Worm (Caenorhabditis elegans) whole organism, L2 larva: ENCODE results near the gene srv-9.

Experiments used
- C34F6.9 ChIP-seq: fragments of 150-350 bp; optimal IDR thresholded peaks from 2 replicates; lab custom pipeline; 2014; ENCODE audit warnings: missing biosample characterization, missing genetic modification characterization
- F13H6.1 ChIP-seq: sonication (generic microtip); optimal IDR thresholded peaks from 2 replicates; lab custom pipeline; 2016; ENCODE audit warnings: missing genetic modification characterization, missing compliant biosample characterization
- R02D3.7 ChIP-seq: fragments of 150-350 bp; optimal IDR thresholded peaks from 2 replicates; lab custom pipeline; 2014; ENCODE audit warnings: missing biosample characterization, missing genetic modification characterization
- Y55F3AM.14 ChIP-seq: fragments of 200-800 bp; sonication (Bioruptor generic); optimal IDR thresholded peaks from 2 replicates; lab custom pipeline; 2018; ENCODE audit warnings: mild to moderate bottlenecking, missing genetic modification characterization, missing compliant biosample characterization
- ZK546.5 ChIP-seq: sonication (generic microtip); optimal IDR thresholded peaks from 2 replicates; lab custom pipeline; 2017; ENCODE audit warnings: missing biosample characterization, missing genetic modification characterization
- alr-1 ChIP-seq: fragments of 150-350 bp; optimal IDR thresholded peaks from 2 replicates; lab custom pipeline; 2014; ENCODE audit warnings: missing biosample characterization, missing genetic modification characterization
- aly-2 ChIP-seq: fragments of 150-350 bp; optimal IDR thresholded peaks from 2 replicates; lab custom pipeline; 2014; ENCODE audit warnings: missing biosample characterization, missing genetic modification characterization
- ama-1 ChIP-seq: fragments of 150-350 bp; optimal IDR thresholded peaks from 2 replicates; lab custom pipeline; 2018; ENCODE audit warnings: inconsistent platforms
- blmp-1 ChIP-seq: sonication (generic microtip); optimal IDR thresholded peaks from 2 replicates; lab custom pipeline; 2017; ENCODE audit warnings: missing genetic modification characterization, mild to moderate bottlenecking, missing compliant biosample characterization, antibody characterized with exemption, moderate library complexity; ENCODE audit not compliant: insufficient read depth
- ceh-16 ChIP-seq: fragments of 150-350 bp; optimal IDR thresholded peaks from 2 replicates; lab custom pipeline; 2014; ENCODE audit warnings: missing biosample characterization, missing genetic modification characterization
- ceh-82 ChIP-seq: fragments of 150-350 bp; optimal IDR thresholded peaks from 2 replicates; lab custom pipeline; 2014; ENCODE audit warnings: missing biosample characterization, missing genetic modification characterization
- crh-2 ChIP-seq: sonication (generic microtip); optimal IDR thresholded peaks from 2 replicates; lab custom pipeline; 2017; ENCODE audit warnings: missing biosample characterization, missing genetic modification characterization
- dmd-4 ChIP-seq: sonication (generic microtip); optimal IDR thresholded peaks from 2 replicates; lab custom pipeline; 2017; ENCODE audit warnings: missing biosample characterization, missing genetic modification characterization
- egl-27 ChIP-seq: sonication (generic microtip); optimal IDR thresholded peaks from 3 replicates; lab custom pipeline; 2017; ENCODE audit warnings: missing biosample characterization, missing genetic modification reagents, missing genetic modification characterization
- elt-1 ChIP-seq: fragments of 150-350 bp; optimal IDR thresholded peaks from 2 replicates; lab custom pipeline; 2014; ENCODE audit warnings: missing biosample characterization, missing genetic modification characterization
- elt-3 ChIP-seq: sonication (generic microtip); optimal IDR thresholded peaks from 2 replicates; lab custom pipeline; 2017; ENCODE audit warnings: missing biosample characterization, missing genetic modification characterization
- fos-1 ChIP-seq: fragments of 150-350 bp; optimal IDR thresholded peaks from 2 replicates; lab custom pipeline; 2014; ENCODE audit warnings: missing biosample characterization, missing genetic modification characterization
- gmeb-1 ChIP-seq: fragments of 150-350 bp; optimal IDR thresholded peaks from 2 replicates; lab custom pipeline; 2014; ENCODE audit warnings: missing biosample characterization, missing genetic modification characterization
- lin-11 ChIP-seq: fragments of 150-350 bp; sonication (generic microtip); optimal IDR thresholded peaks from 2 replicates; lab custom pipeline; 2014; ENCODE audit warnings: missing biosample characterization, missing genetic modification characterization, inconsistent platforms, mixed read lengths
- lin-13 ChIP-seq: fragments of 150-350 bp; optimal IDR thresholded peaks from 2 replicates; lab custom pipeline; 2014; ENCODE audit warnings: missing biosample characterization, missing genetic modification reagents, missing genetic modification characterization
- lin-39 ChIP-seq: fragments of 150-350 bp; optimal IDR thresholded peaks from 2 replicates; lab custom pipeline; 2014; ENCODE audit warnings: missing biosample characterization, missing genetic modification reagents, missing genetic modification characterization
- lsy-2 ChIP-seq, 2 experiments: fragments of 150-350 bp in 1 of 2; sonication (generic microtip) in 1 of 2; optimal IDR thresholded peaks; 2 replicates each; lab custom pipeline; 2014 to 2017; ENCODE audit warnings: missing biosample characterization in 2 of 2, missing genetic modification characterization in 2 of 2
- mab-5 ChIP-seq: fragments of 150-350 bp; optimal IDR thresholded peaks from 2 replicates; lab custom pipeline; 2014; ENCODE audit warnings: missing biosample characterization, missing genetic modification characterization
- mbf-1 ChIP-seq: sonication (generic microtip); optimal IDR thresholded peaks from 2 replicates; lab custom pipeline; 2017; ENCODE audit warnings: missing biosample characterization, missing genetic modification characterization
- mdl-1 ChIP-seq, 2 experiments: fragments of 150-350 bp in 1 of 2; sonication (generic microtip) in 1 of 2; optimal IDR thresholded peaks; 2 replicates each; lab custom pipeline; 2017; ENCODE audit warnings: missing biosample characterization in 2 of 2, missing genetic modification characterization in 2 of 2
- nhr-10 ChIP-seq: sonication (generic microtip); optimal IDR thresholded peaks from 2 replicates; lab custom pipeline; 2017; ENCODE audit warnings: missing biosample characterization, missing genetic modification characterization
- nhr-11 ChIP-seq: fragments of 150-350 bp; optimal IDR thresholded peaks from 2 replicates; lab custom pipeline; 2014; ENCODE audit warnings: missing biosample characterization, missing genetic modification characterization
- nhr-12 ChIP-seq: fragments of 150-350 bp; optimal IDR thresholded peaks from 2 replicates; lab custom pipeline; 2014; ENCODE audit warnings: missing biosample characterization, missing genetic modification characterization
- nhr-129 ChIP-seq: fragments of 150-350 bp; optimal IDR thresholded peaks from 2 replicates; lab custom pipeline; 2014; ENCODE audit warnings: missing biosample characterization, missing genetic modification characterization
- nhr-21 ChIP-seq: fragments of 150-350 bp; optimal IDR thresholded peaks from 2 replicates; lab custom pipeline; 2014; ENCODE audit warnings: missing biosample characterization, missing genetic modification characterization
- nhr-23 ChIP-seq: fragments of 150-350 bp; optimal IDR thresholded peaks from 2 replicates; lab custom pipeline; 2014; ENCODE audit warnings: missing biosample characterization, missing genetic modification reagents, missing genetic modification characterization
- nhr-237 ChIP-seq: fragments of 150-350 bp; optimal IDR thresholded peaks from 2 replicates; lab custom pipeline; 2014; ENCODE audit warnings: missing biosample characterization, missing genetic modification characterization
- nhr-25 ChIP-seq: fragments of 150-350 bp; sonication (generic microtip); optimal IDR thresholded peaks from 3 replicates; lab custom pipeline; 2014; ENCODE audit warnings: missing biosample characterization, missing genetic modification characterization
- nhr-6 ChIP-seq: fragments of 150-350 bp; optimal IDR thresholded peaks from 2 replicates; lab custom pipeline; 2014; ENCODE audit warnings: missing biosample characterization, missing genetic modification characterization
- nhr-77 ChIP-seq: fragments of 150-350 bp; optimal IDR thresholded peaks from 2 replicates; lab custom pipeline; 2014; ENCODE audit warnings: missing biosample characterization, missing genetic modification characterization
- peb-1 ChIP-seq: fragments of 150-350 bp; optimal IDR thresholded peaks from 2 replicates; lab custom pipeline; 2014; ENCODE audit warnings: missing biosample characterization, missing genetic modification characterization
- sem-4 ChIP-seq: fragments of 150-350 bp; optimal IDR thresholded peaks from 2 replicates; lab custom pipeline; 2014; ENCODE audit warnings: missing biosample characterization, missing genetic modification reagents, missing genetic modification characterization
- skn-1 ChIP-seq: sonication (generic microtip); optimal IDR thresholded peaks from 2 replicates; lab custom pipeline; 2017; ENCODE audit warnings: missing biosample characterization, missing genetic modification characterization
- sma-3 ChIP-seq: sonication (generic microtip); optimal IDR thresholded peaks from 2 replicates; lab custom pipeline; 2016; ENCODE audit warnings: missing genetic modification reagents, missing genetic modification characterization, missing compliant biosample characterization
- sma-9 ChIP-seq, 2 experiments: fragments of 150-350 bp in 1 of 2; sonication (generic microtip) in 1 of 2; optimal IDR thresholded peaks; 2 replicates each; lab custom pipeline; 2014 to 2016; ENCODE audit warnings: missing genetic modification characterization in 2 of 2, mild to moderate bottlenecking in 1 of 2, missing biosample characterization in 1 of 2, missing compliant biosample characterization in 1 of 2, missing genetic modification reagents in 1 of 2, moderate library complexity in 1 of 2
- snpc-4 ChIP-seq: fragments of 150-350 bp; optimal IDR thresholded peaks from 2 replicates; lab custom pipeline; 2014; ENCODE audit warnings: missing biosample characterization, missing genetic modification characterization
- unc-39 ChIP-seq: fragments of 150-350 bp; optimal IDR thresholded peaks from 2 replicates; lab custom pipeline; 2014; ENCODE audit warnings: missing biosample characterization, missing genetic modification characterization
- unc-55 ChIP-seq: fragments of 150-350 bp; sonication (generic microtip); optimal IDR thresholded peaks from 3 replicates; lab custom pipeline; 2014; ENCODE audit warnings: missing biosample characterization, missing genetic modification reagents, missing genetic modification characterization
- unc-62 ChIP-seq: fragments of 150-350 bp; optimal IDR thresholded peaks from 2 replicates; lab custom pipeline; 2014; ENCODE audit warnings: missing biosample characterization, missing genetic modification reagents, missing genetic modification characterization
- zag-1 ChIP-seq: fragments of 150-350 bp; optimal IDR thresholded peaks from 2 replicates; lab custom pipeline; 2014; ENCODE audit warnings: missing biosample characterization, missing genetic modification characterization
- ztf-1 ChIP-seq: fragments of 200-800 bp; sonication (Bioruptor generic); conservative IDR thresholded peaks from 2 replicates; pipeline ENCODE4 v1.3.6; 2022; ENCODE audit warnings: missing genetic modification characterization, missing compliant biosample characterization
- ztf-11 ChIP-seq: sonication (generic microtip); optimal IDR thresholded peaks from 2 replicates; lab custom pipeline; 2017; ENCODE audit warnings: missing biosample characterization, missing genetic modification characterization
- ztf-4 ChIP-seq: fragments of 150-350 bp; optimal IDR thresholded peaks from 2 replicates; lab custom pipeline; 2014; ENCODE audit warnings: missing biosample characterization, missing genetic modification characterization

srv-9 gene

DNA sequence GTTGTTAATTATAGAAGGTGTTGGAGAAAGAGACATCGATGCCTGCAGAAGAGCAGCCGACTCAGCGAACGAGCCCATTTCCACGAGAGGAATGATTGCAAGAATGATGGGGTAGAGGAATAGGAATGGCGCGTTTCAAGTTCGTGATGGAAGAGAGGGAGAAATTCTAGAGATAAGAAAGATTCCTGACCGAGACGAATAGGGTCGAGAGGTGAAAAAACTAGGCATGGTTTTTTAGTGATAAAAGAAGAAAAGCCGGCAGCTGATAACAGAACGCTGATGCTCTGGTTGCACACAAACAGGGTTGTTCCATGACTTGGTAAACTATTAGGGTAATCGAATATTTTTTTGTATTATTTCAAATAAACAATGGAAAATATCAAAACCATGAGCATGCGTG, 50.1 kb downstream of the srv-9 start:
- TF ChIP-seq C34F6.9 (tag; lab: Kevin White, UChicago) (no peak), fos-1 (tag; lab: Kevin White, UChicago) (peak; percentile 77), aly-2 (no peak)

DNA sequence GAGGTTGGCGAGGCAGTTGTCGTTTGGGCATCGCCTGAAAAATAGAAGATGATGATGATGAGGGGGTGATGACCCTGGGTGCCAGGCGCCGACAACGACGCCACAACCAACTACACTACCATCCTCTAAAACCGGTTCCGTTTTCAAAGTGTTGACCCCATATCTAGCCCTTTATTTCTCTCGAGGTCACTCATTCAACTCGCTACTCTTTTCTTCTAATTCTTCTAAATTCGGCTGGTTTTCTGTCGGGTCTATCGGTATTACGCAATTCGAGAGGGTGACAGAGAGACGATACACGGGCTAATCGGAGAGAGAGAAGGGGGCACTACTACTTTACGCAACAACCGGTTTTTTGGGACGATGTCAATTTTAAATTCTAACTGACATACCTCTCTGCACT, 51.6 kb downstream of the srv-9 start:
- TF ChIP-seq lsy-2 (tag; optimal IDR thresholded peaks at IDR 0.05; lab: Kevin White, UChicago) = peak in 1 of 2 experiments; percentile 58
- TF ChIP-seq nhr-6 = no peak
- TF ChIP-seq ztf-11 (tag; lab: Kevin White, UChicago) = no peak
- no peak for TF ChIP-seq ceh-82 (tag; lab: Kevin White, UChicago)
- TF ChIP-seq F13H6.1 (tag; lab: Kevin White, UChicago) = peak; percentile 83
- peak; percentile 89 for TF ChIP-seq nhr-21 (tag; lab: Kevin White, UChicago)
- TF ChIP-seq sem-4 (tag; lab: Kevin White, UChicago) = peak; percentile 77
- peak; percentile 35 for TF ChIP-seq C34F6.9 (tag; lab: Kevin White, UChicago)
- TF ChIP-seq sma-9 (GFP tag; optimal IDR thresholded peaks at IDR 0.05; lab: Kevin White, UChicago) = peak; percentile 77
- no peak for TF ChIP-seq sma-9 (tag; optimal IDR thresholded peaks at IDR 0.05; lab: Kevin White, UChicago)
- no peak for TF ChIP-seq zag-1 (tag; lab: Kevin White, UChicago)
- TF ChIP-seq nhr-23 (tag; lab: Kevin White, UChicago) = no peak
- no peak for TF ChIP-seq elt-1 (tag; lab: Kevin White, UChicago)
- TF ChIP-seq alr-1 (tag; lab: Kevin White, UChicago) = no peak
- TF ChIP-seq R02D3.7 = no peak
- no peak for TF ChIP-seq ama-1
- no peak for TF ChIP-seq elt-3 (tag; lab: Kevin White, UChicago)
- TF ChIP-seq gmeb-1 (tag; lab: Kevin White, UChicago) = peak; percentile 63
- TF ChIP-seq ceh-16 (tag; lab: Kevin White, UChicago) = peak; percentile 92
- TF ChIP-seq unc-39 (tag; lab: Kevin White, UChicago) = no peak
- TF ChIP-seq unc-55 = no peak
- peak; percentile 76 for TF ChIP-seq blmp-1
- TF ChIP-seq nhr-237 = no peak
- no peak for TF ChIP-seq skn-1 (tag; lab: Kevin White, UChicago)
- TF ChIP-seq unc-62 (GFP tag; lab: Kevin White, UChicago) = no peak
- no peak for TF ChIP-seq snpc-4
- TF ChIP-seq ztf-1 (GFP tag; lab: Robert Waterston, UW) = no peak
- TF ChIP-seq mbf-1 = no peak
- TF ChIP-seq nhr-10 (tag; lab: Kevin White, UChicago) = no peak
- no peak for TF ChIP-seq nhr-77
- TF ChIP-seq aly-2 = no peak
- peak; percentile 87 for TF ChIP-seq nhr-129
- peak; percentile 74 for TF ChIP-seq fos-1 (tag; lab: Kevin White, UChicago)
- no peak for TF ChIP-seq lin-11 (tag; lab: Kevin White, UChicago)
- TF ChIP-seq lin-39 = no peak
- no peak for TF ChIP-seq peb-1
- no peak for TF ChIP-seq mab-5 (tag; lab: Kevin White, UChicago)
- peak; percentile 76 for TF ChIP-seq crh-2 (tag; lab: Kevin White, UChicago)
- peak; percentile 58 for TF ChIP-seq ztf-4 (tag; lab: Kevin White, UChicago)
- peak; percentile 79 for TF ChIP-seq egl-27 (tag; lab: Kevin White, UChicago)
- peak in 1 of 2 experiments; percentile 48 for TF ChIP-seq mdl-1 (tag; optimal IDR thresholded peaks at IDR 0.05; lab: Kevin White, UChicago)
- no peak for TF ChIP-seq nhr-12 (tag; lab: Kevin White, UChicago)
- peak; percentile 81 for TF ChIP-seq sma-3 (GFP tag; lab: Kevin White, UChicago)
- peak; percentile 64 for TF ChIP-seq lin-13
- TF ChIP-seq nhr-11 = no peak
- no peak for TF ChIP-seq ZK546.5 (tag; lab: Kevin White, UChicago)
- no peak for TF ChIP-seq dmd-4 (tag; lab: Kevin White, UChicago)
- TF ChIP-seq nhr-25 (tag; lab: Kevin White, UChicago) = peak; percentile 99
- no peak for TF ChIP-seq Y55F3AM.14 (GFP tag; lab: Kevin White, UChicago)
